Worm (Caenorhabditis elegans): ENCODE results near the gene F44E5.17.

Gene F44E5.17

DNA sequence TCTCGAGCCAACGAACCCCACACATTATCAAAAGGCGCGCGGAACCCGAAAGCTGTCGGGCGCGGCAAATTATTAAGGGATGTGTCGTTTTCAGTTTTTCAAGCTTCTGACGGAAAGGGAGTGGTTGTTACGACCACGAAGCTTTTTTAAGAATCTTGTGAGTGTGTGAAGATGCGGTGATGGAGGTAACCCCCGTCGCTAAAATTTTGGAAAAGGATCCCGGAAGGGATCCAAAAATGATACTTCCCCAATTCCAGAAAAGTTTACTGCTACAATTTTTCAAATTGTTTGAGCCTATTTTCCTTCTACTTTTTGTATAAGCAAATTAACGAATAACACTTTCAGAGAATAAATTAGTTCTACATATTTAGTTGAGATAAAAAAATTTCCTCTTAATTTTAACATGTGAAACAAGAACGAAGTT lies 8.3 kb upstream of the F44E5.17 start (continued):
- TF ChIP-seq efl-3 (GFP tag; optimal IDR thresholded peaks at IDR 0.05), result no peak
- TF ChIP-seq pax-3 (tag; optimal IDR thresholded peaks at IDR 0.05), result peak; percentile 22
- TF ChIP-seq sup-37 (GFP tag; optimal IDR thresholded peaks at IDR 0.05), result no peak
- TF ChIP-seq unc-130 (tag; optimal IDR thresholded peaks at IDR 0.05), result no peak
- no peak for TF ChIP-seq ceh-63 (GFP tag; optimal IDR thresholded peaks at IDR 0.05)
- TF ChIP-seq alr-1 (tag; optimal IDR thresholded peaks at IDR 0.05; ENCODE audit: borderline replicate concordance), result no peak
- peak; percentile 82 for TF ChIP-seq fkh-8 (tag; optimal IDR thresholded peaks at IDR 0.05)
- no peak for TF ChIP-seq pqm-1 (tag; optimal IDR thresholded peaks at IDR 0.05)
- no peak for TF ChIP-seq ceh-8 (GFP tag; optimal IDR thresholded peaks at IDR 0.05)
- TF ChIP-seq ces-1 (GFP tag; optimal IDR thresholded peaks at IDR 0.05), result no peak
- TF ChIP-seq C16A3.4 (tag; optimal IDR thresholded peaks at IDR 0.05), result no peak
- TF ChIP-seq elt-3 (tag; optimal IDR thresholded peaks at IDR 0.05), result peak in 1 of 6 experiments; percentile 73
- TF ChIP-seq C34B4.2 (tag; optimal IDR thresholded peaks at IDR 0.05), result no peak
- TF ChIP-seq hlh-4 (tag; optimal IDR thresholded peaks at IDR 0.05), result no peak
- no peak for TF ChIP-seq lin-14 (GFP tag; optimal IDR thresholded peaks at IDR 0.05)
- TF ChIP-seq unc-30 (tag; optimal IDR thresholded peaks at IDR 0.05), result no peak
- TF ChIP-seq nhr-11 (tag; optimal IDR thresholded peaks at IDR 0.05), result no peak
- no peak for TF ChIP-seq aha-1 (tag; optimal IDR thresholded peaks at IDR 0.05)
- no peak for TF ChIP-seq ceh-82 (tag; optimal IDR thresholded peaks at IDR 0.05)
- peak; percentile 66 for TF ChIP-seq snu-23 (GFP tag; optimal IDR thresholded peaks at IDR 0.05)
- no peak for TF ChIP-seq ceh-90 (tag; optimal IDR thresholded peaks at IDR 0.05)
- peak; percentile 91 for TF ChIP-seq skn-1 (tag; optimal IDR thresholded peaks at IDR 0.05)
- TF ChIP-seq unc-86 (tag; optimal IDR thresholded peaks at IDR 0.05), result peak; percentile 50
- peak; percentile 55 for TF ChIP-seq snpc-4 (tag; optimal IDR thresholded peaks at IDR 0.05)
- TF ChIP-seq nhr-90 (tag; optimal IDR thresholded peaks at IDR 0.05; ENCODE audit: poor library complexity), result peak; percentile 3
- no peak for TF ChIP-seq fkh-4 (tag; optimal IDR thresholded peaks at IDR 0.05; ENCODE audit: borderline replicate concordance)
- TF ChIP-seq nhr-71 (tag; optimal IDR thresholded peaks at IDR 0.05), result peak; percentile 81
- no peak for TF ChIP-seq elt-2 (tag; optimal IDR thresholded peaks at IDR 0.05)
- no peak for TF ChIP-seq ets-5 (GFP tag; IDR thresholded peaks at IDR 0.05)
- no peak for TF ChIP-seq blmp-1 (tag; optimal IDR thresholded peaks at IDR 0.05)
- TF ChIP-seq sox-4 (tag; optimal IDR thresholded peaks at IDR 0.05), result no peak
- TF ChIP-seq nhr-237 (tag; optimal IDR thresholded peaks at IDR 0.05), result no peak
- TF ChIP-seq irx-1 (tag; optimal IDR thresholded peaks at IDR 0.05), result no peak
- no peak for TF ChIP-seq lin-39 (tag; optimal IDR thresholded peaks at IDR 0.05)
- peak in 1 of 2 experiments; percentile 26 for TF ChIP-seq ztf-11 (tag; optimal IDR thresholded peaks at IDR 0.05)
- TF ChIP-seq ztf-4 (tag; optimal IDR thresholded peaks at IDR 0.05), result peak; percentile 81
- TF ChIP-seq rnt-1 (tag; optimal IDR thresholded peaks at IDR 0.05), result peak; percentile 40
- no peak for TF ChIP-seq zip-4 (GFP tag; optimal IDR thresholded peaks at IDR 0.05)
- no peak for TF ChIP-seq unc-62 (GFP tag; optimal IDR thresholded peaks at IDR 0.05)
- no peak for TF ChIP-seq egl-27 (tag; optimal IDR thresholded peaks at IDR 0.05)
- TF ChIP-seq lin-13 (GFP tag; optimal IDR thresholded peaks at IDR 0.05), result peak; percentile 28
- TF ChIP-seq efl-1 (optimal IDR thresholded peaks at IDR 0.05), result no peak
- TF ChIP-seq efl-1 (GFP tag; optimal IDR thresholded peaks at IDR 0.05 in 1 of 2), result peak in 1 of 2 experiments; percentile 20
- TF ChIP-seq vab-15 (tag; optimal IDR thresholded peaks at IDR 0.05), result no peak
- TF ChIP-seq fos-1 (tag; optimal IDR thresholded peaks at IDR 0.05), result no peak
- no peak for TF ChIP-seq nhr-12 (tag; optimal IDR thresholded peaks at IDR 0.05)
- no peak for TF ChIP-seq zag-1 (tag; optimal IDR thresholded peaks at IDR 0.05)
- TF ChIP-seq Y116A8C.19 (tag; optimal IDR thresholded peaks at IDR 0.05; ENCODE audit: borderline replicate concordance), result no peak
- TF ChIP-seq isw-1 (GFP tag; IDR thresholded peaks at IDR 0.05), result no peak
- peak in 2 of 3 experiments; percentile 39 to 58 for TF ChIP-seq dpl-1 (GFP tag; optimal IDR thresholded peaks at IDR 0.05)
- TF ChIP-seq nhr-19 (GFP tag; conservative IDR thresholded peaks at IDR 0.05), result peak; percentile 40
- no peak for TF ChIP-seq jun-1 (tag; optimal IDR thresholded peaks at IDR 0.05)
- TF ChIP-seq xbp-1 (tag; optimal IDR thresholded peaks at IDR 0.05), result peak; percentile 14

All from whole organism, L1 larva.